Fruit fly (Drosophila melanogaster): ENCODE measurements around the gene CG13738.

Gene CG13738

DNA sequence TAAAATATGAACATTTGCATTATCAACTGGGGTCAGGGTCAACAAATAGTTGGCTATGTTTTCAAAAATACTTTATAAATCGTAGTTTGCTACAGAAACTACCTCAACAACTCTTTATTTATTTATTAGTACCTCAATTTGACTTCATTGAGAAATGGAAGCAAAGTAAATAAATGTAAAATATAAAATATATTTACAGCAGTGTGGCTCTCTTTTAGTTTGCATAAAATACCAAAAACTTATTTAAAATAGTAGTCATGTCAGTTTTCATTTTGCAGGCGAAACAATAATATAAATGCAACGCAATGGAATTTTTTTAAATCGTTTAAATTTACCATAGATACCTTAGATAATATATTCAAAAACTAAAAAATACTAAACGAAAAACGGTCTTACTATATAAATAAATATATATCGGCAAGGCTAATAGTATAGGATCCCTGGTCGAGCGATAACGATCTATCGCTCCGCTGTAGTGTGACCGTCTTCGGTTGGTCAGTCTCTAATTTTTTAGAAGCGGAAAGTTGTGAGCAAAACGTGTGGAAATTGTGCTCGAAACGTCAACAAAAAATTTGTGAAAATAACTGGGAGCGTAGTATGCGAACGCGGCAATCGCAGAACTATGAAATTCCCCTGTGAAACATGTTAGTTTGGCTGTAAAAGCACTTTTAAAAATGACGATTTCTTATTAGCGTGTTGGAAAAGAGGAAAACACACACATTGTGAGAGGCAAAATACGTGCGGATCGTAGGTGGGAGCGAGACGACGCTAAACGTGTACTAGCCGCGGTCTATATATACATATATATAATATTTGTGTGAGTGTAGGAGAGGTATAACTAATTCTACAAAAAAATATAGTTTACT is 28.6 kb upstream of the CG13738 start, which contains the start of the genes Nprl3 and upSET (continued):
- TF ChIP-seq CG2678 (tag; optimal IDR thresholded peaks at IDR 0.05) (peak; percentile 14), Opbp (GFP tag; IDR thresholded peaks at IDR 0.05; ENCODE audit: partially characterized antibody) (peak; percentile 93), CG8765 (GFP tag; IDR thresholded peaks at IDR 0.05) (no peak), CG17912 (GFP tag; optimal IDR thresholded peaks at IDR 0.05) (peak; percentile 26), CG18764 (GFP tag; optimal IDR thresholded peaks at IDR 0.05) (no peak), onecut (GFP tag; IDR thresholded peaks at IDR 0.05) (peak; percentile 78), Lhr (GFP tag; optimal IDR thresholded peaks at IDR 0.05) (peak; percentile 33), Doc3 (GFP tag; IDR thresholded peaks at IDR 0.05; ENCODE audit: partially characterized antibody) (peak; percentile 80), fru (optimal IDR thresholded peaks at IDR 0.05) (no peak), hb (GFP tag; IDR thresholded peaks at IDR 0.05; ENCODE audit: partially characterized antibody) (peak; percentile 83), Nf-YC (tag; optimal IDR thresholded peaks at IDR 0.05) (peak; percentile 60), dan (GFP tag; IDR thresholded peaks at IDR 0.05) (no peak), HmgD (GFP tag; optimal IDR thresholded peaks at IDR 0.05) (peak; percentile 9), kah (GFP tag; optimal IDR thresholded peaks at IDR 0.05) (no peak), usp (GFP tag; optimal IDR thresholded peaks at IDR 0.05) (no peak), CG17829 (tag; optimal IDR thresholded peaks at IDR 0.05) (peak; percentile 46), zen (tag; optimal IDR thresholded peaks at IDR 0.05) (peak; percentile 55), mld (GFP tag; IDR thresholded peaks at IDR 0.05; ENCODE audit: partially characterized antibody) (peak; percentile 79; the same call in 2 of the 3 replicates), CG7839 (tag; optimal IDR thresholded peaks at IDR 0.05) (peak; percentile 16), CG9727 (GFP tag; optimal IDR thresholded peaks at IDR 0.05) (peak; percentile 7), CG7928 (GFP tag; optimal IDR thresholded peaks at IDR 0.05) (peak; percentile 93), CG10366 (GFP tag; IDR thresholded peaks at IDR 0.05) (no peak), CG12391 (tag; optimal IDR thresholded peaks at IDR 0.05) (peak; percentile 27), mirr (GFP tag; optimal IDR thresholded peaks at IDR 0.05) (no peak), CG13894 (tag; optimal IDR thresholded peaks at IDR 0.05) (peak; percentile 4), Hr3 (GFP tag; optimal IDR thresholded peaks at IDR 0.05) (no peak), hkb (optimal IDR thresholded peaks at IDR 0.05) (no peak), hkb (GFP tag; IDR thresholded peaks at IDR 0.05) (0 out of 2 replicates have a peak, but pooled peaks have one; percentile 24), Jarid2 (GFP tag; optimal IDR thresholded peaks at IDR 0.05) (peak; percentile 33), CG14860 (GFP tag; IDR thresholded peaks at IDR 0.05; ENCODE audit: partially characterized antibody) (peak; percentile 79), grn (GFP tag; optimal IDR thresholded peaks at IDR 0.05) (peak; percentile 99), amos (GFP tag; IDR thresholded peaks at IDR 0.05; ENCODE audit: partially characterized antibody) (peak; percentile 95), zen2 (GFP tag; IDR thresholded peaks at IDR 0.05; ENCODE audit: partially characterized antibody) (peak; percentile 20; the same call in 1 of the 3 replicates), CG13123 (GFP tag; optimal IDR thresholded peaks at IDR 0.05) (no peak), MBD-R2 (GFP tag; IDR thresholded peaks at IDR 0.05) (peak; percentile 24; the same call in 1 of the 2 replicates), CG12659 (GFP tag; optimal IDR thresholded peaks at IDR 0.05) (peak; percentile 53), pzg (GFP tag; optimal IDR thresholded peaks at IDR 0.05) (peak; percentile 85)

dm6 chr3L:13999204-13999603 is 25.9 kb upstream of the CG13738 start, which contains the start of gene CG17359:
TSS of gene CG17359 (minus strand) at chr3L:13999251.
- no peak for TF ChIP-seq CG2129 (GFP tag; IDR thresholded peaks at IDR 0.05; ENCODE audit: partially characterized antibody)
- TF ChIP-seq gfzf (GFP tag; optimal IDR thresholded peaks at IDR 0.05), result peak; percentile 18
- peak; percentile 63; the same call in 1 of the 2 replicates for TF ChIP-seq E2f2 (GFP tag; IDR thresholded peaks at IDR 0.05)
- TF ChIP-seq BEAF-32 (GFP tag; optimal IDR thresholded peaks at IDR 0.05), result peak; percentile 5
- no peak for TF ChIP-seq chinmo (GFP tag; IDR thresholded peaks at IDR 0.05; ENCODE audit: partially characterized antibody)
- TF ChIP-seq CG3407 (GFP tag; optimal IDR thresholded peaks at IDR 0.05), result no peak
- peak in 1 of 2 experiments; percentile 73 for TF ChIP-seq crp (GFP tag; optimal IDR thresholded peaks at IDR 0.05)
- no peak for TF ChIP-seq CG1233 (GFP tag; optimal IDR thresholded peaks at IDR 0.05)
- TF ChIP-seq stwl (tag; optimal IDR thresholded peaks at IDR 0.05), result peak; percentile 14
- TF ChIP-seq Dp (GFP tag; optimal IDR thresholded peaks at IDR 0.05), result peak; percentile 39
- TF ChIP-seq sens (GFP tag), result peak; percentile 59
- peak; percentile 78 for TF ChIP-seq CG2116 (GFP tag; optimal IDR thresholded peaks at IDR 0.05)
- TF ChIP-seq Ssrp (tag; optimal IDR thresholded peaks at IDR 0.05), result no peak

Data from whole organism, embryonic.